Worm (Caenorhabditis elegans): ENCODE results near the gene T06C12.11.

T06C12.11 gene

ce11 chrV:15888751-15889150, 4.0 kb upstream of the T06C12.11 start, which contains the start of gene cgt-1:
Gene cgt-1 (minus strand): TSS chrV:15888851.
- TF ChIP-seq ztf-11 (tag; optimal IDR thresholded peaks at IDR 0.05) (no peak), M03D4.4 (tag; optimal IDR thresholded peaks at IDR 0.05) (no peak), sem-2 (GFP tag; optimal IDR thresholded peaks at IDR 0.05) (no peak), blmp-1 (tag; optimal IDR thresholded peaks at IDR 0.05) (no peak), lin-13 (tag; optimal IDR thresholded peaks at IDR 0.05) (no peak), ceh-83 (GFP tag; optimal IDR thresholded peaks at IDR 0.05) (no peak), elt-3 (tag; optimal IDR thresholded peaks at IDR 0.05) (no peak)

- TF ChIP-seq nhr-2 (tag; optimal IDR thresholded peaks at IDR 0.05) (no peak), sptf-1 (tag; optimal IDR thresholded peaks at IDR 0.05) (no peak), ztf-11 (tag; optimal IDR thresholded peaks at IDR 0.05) (no peak), ham-2 (GFP tag; optimal IDR thresholded peaks at IDR 0.05) (no peak), bed-3 (GFP tag; optimal IDR thresholded peaks at IDR 0.05) (no peak), hlh-1 (tag; optimal IDR thresholded peaks at IDR 0.05) (no peak), ces-1 (GFP tag; optimal IDR thresholded peaks at IDR 0.05) (no peak)
Measured at ce11 chrV:15890115-15890514, 2.7 kb upstream of the T06C12.11 start.

- TF ChIP-seq nhr-2 (tag; optimal IDR thresholded peaks at IDR 0.05) (no peak), drap-1 (GFP tag; optimal IDR thresholded peaks at IDR 0.05) (no peak), unc-39 (tag; optimal IDR thresholded peaks at IDR 0.05) (no peak), pha-4 (tag; optimal IDR thresholded peaks at IDR 0.05) (no peak), elt-3 (tag; optimal IDR thresholded peaks at IDR 0.05) (no peak), zip-8 (tag; optimal IDR thresholded peaks at IDR 0.05) (no peak), ceh-83 (GFP tag; optimal IDR thresholded peaks at IDR 0.05) (no peak), flh-1 (GFP tag; optimal IDR thresholded peaks at IDR 0.05) (no peak), snpc-4 (tag; optimal IDR thresholded peaks at IDR 0.05) (no peak), nhr-76 (tag; optimal IDR thresholded peaks at IDR 0.05) (no peak), cnd-1 (tag; optimal IDR thresholded peaks at IDR 0.05) (no peak), bed-3 (GFP tag; optimal IDR thresholded peaks at IDR 0.05) (no peak), ceh-39 (tag; optimal IDR thresholded peaks at IDR 0.05) (no peak), nhr-28 (tag; optimal IDR thresholded peaks at IDR 0.05) (no peak), sem-2 (GFP tag; optimal IDR thresholded peaks at IDR 0.05) (no peak)
Measured at ce11 chrV:15891279-15891678, 1.5 kb upstream of the T06C12.11 start.

- TF ChIP-seq mab-5 (tag; optimal IDR thresholded peaks at IDR 0.05) (no peak), unc-62 (GFP tag; optimal IDR thresholded peaks at IDR 0.05) (no peak), nhr-237 (tag; optimal IDR thresholded peaks at IDR 0.05) (no peak), ham-2 (GFP tag; optimal IDR thresholded peaks at IDR 0.05) (no peak)
Measured at ce11 chrV:15891761-15892160, 1.0 kb upstream of the T06C12.11 start, which contains the start of gene T06C12.12. Gene T06C12.12 (plus strand): TSS chrV:15892061.

- TF ChIP-seq elt-3 (tag; optimal IDR thresholded peaks at IDR 0.05) (no peak), snpc-4 (tag; optimal IDR thresholded peaks at IDR 0.05) (no peak), zip-8 (tag; optimal IDR thresholded peaks at IDR 0.05) (no peak), ces-1 (GFP tag; optimal IDR thresholded peaks at IDR 0.05) (no peak), nhr-76 (tag; optimal IDR thresholded peaks at IDR 0.05) (no peak), mls-2 (tag; optimal IDR thresholded peaks at IDR 0.05) (no peak), nhr-12 (tag; optimal IDR thresholded peaks at IDR 0.05) (no peak), blmp-1 (tag; optimal IDR thresholded peaks at IDR 0.05) (no peak), unc-120 (tag; optimal IDR thresholded peaks at IDR 0.05; ENCODE audit: poor library complexity, severe bottlenecking) (no peak), drap-1 (GFP tag; optimal IDR thresholded peaks at IDR 0.05) (no peak), hlh-1 (tag; optimal IDR thresholded peaks at IDR 0.05) (no peak), tbx-8 (GFP tag; optimal IDR thresholded peaks at IDR 0.05) (no peak), sptf-1 (tag; optimal IDR thresholded peaks at IDR 0.05) (no peak), lin-32 (GFP tag; optimal IDR thresholded peaks at IDR 0.05) (no peak), ceh-39 (tag; optimal IDR thresholded peaks at IDR 0.05) (no peak), ceh-83 (GFP tag; optimal IDR thresholded peaks at IDR 0.05) (no peak), lsy-2 (tag; optimal IDR thresholded peaks at IDR 0.05) (no peak), flh-1 (GFP tag; optimal IDR thresholded peaks at IDR 0.05) (no peak)
Measured at ce11 chrV:15896671-15897070, 3.9 kb downstream of the T06C12.11 start, which contains the start of gene nhr-213. Gene nhr-213 (minus strand): TSS chrV:15896771.
